Worm (Caenorhabditis elegans) whole organism, young adult: ENCODE data around the gene lon-8.
"Not testable (repeated sequence)": the region's sequence is repeated elsewhere in the genome, so short reads cannot be mapped to it uniquely, and the experiment has no call there.

Source experiments
- F22D6.2 ChIP-seq: sonication (generic microtip); optimal IDR thresholded peaks from 2 replicates; lab custom pipeline; 2016; ENCODE audit warnings: mild to moderate bottlenecking, missing genetic modification characterization, missing compliant biosample characterization
- F57C9.4 ChIP-seq: sonication (generic microtip); optimal IDR thresholded peaks from 2 replicates; lab custom pipeline; 2017; ENCODE audit warnings: mild to moderate bottlenecking, missing genetic modification characterization, missing compliant biosample characterization
- aptf-3 ChIP-seq: fragments of 200-800 bp; sonication (Bioruptor generic); IDR thresholded peaks from 2 replicates; pipeline ENCODE4 v1.3.6; 2022; ENCODE audit warnings: missing genetic modification characterization, missing compliant biosample characterization
- nfya-1 ChIP-seq: sonication (generic microtip); optimal IDR thresholded peaks from 2 replicates; lab custom pipeline; 2017; ENCODE audit warnings: antibody characterized with exemption, missing compliant biosample characterization, missing genetic modification characterization, borderline replicate concordance; ENCODE audit not compliant: insufficient read depth
- pha-4 ChIP-seq: fragments of 150-350 bp; sonication (generic microtip); optimal IDR thresholded peaks from 2 replicates; lab custom pipeline; 2014; ENCODE audit warnings: missing biosample characterization, missing genetic modification reagents, missing genetic modification characterization
- unc-62 ChIP-seq: fragments of 150-350 bp; optimal IDR thresholded peaks from 2 replicates; lab custom pipeline; 2014; ENCODE audit warnings: missing biosample characterization, missing genetic modification reagents, missing genetic modification characterization
- xnd-1 ChIP-seq: sonication (generic microtip); optimal IDR thresholded peaks from 2 replicates; lab custom pipeline; 2016; ENCODE audit warnings: missing genotype, missing genetic modification reagents, missing genetic modification characterization, missing compliant biosample characterization

ce11 chrV:18010737-18011136 is 9.6 kb upstream of the lon-8 start, which contains the start of gene Y59A8B.26:
- not testable (repeated sequence) for TF ChIP-seq F22D6.2; F57C9.4 (tag; lab: Kevin White, UChicago); nfya-1; unc-62 (GFP tag; lab: Kevin White, UChicago); pha-4 (tag; lab: Kevin White, UChicago); xnd-1 (tag; lab: Kevin White, UChicago); aptf-3 (GFP tag; lab: Robert Waterston, UW)
